Fruit fly (Drosophila melanogaster): ENCODE measurements around the gene Vti1a.

DNA sequence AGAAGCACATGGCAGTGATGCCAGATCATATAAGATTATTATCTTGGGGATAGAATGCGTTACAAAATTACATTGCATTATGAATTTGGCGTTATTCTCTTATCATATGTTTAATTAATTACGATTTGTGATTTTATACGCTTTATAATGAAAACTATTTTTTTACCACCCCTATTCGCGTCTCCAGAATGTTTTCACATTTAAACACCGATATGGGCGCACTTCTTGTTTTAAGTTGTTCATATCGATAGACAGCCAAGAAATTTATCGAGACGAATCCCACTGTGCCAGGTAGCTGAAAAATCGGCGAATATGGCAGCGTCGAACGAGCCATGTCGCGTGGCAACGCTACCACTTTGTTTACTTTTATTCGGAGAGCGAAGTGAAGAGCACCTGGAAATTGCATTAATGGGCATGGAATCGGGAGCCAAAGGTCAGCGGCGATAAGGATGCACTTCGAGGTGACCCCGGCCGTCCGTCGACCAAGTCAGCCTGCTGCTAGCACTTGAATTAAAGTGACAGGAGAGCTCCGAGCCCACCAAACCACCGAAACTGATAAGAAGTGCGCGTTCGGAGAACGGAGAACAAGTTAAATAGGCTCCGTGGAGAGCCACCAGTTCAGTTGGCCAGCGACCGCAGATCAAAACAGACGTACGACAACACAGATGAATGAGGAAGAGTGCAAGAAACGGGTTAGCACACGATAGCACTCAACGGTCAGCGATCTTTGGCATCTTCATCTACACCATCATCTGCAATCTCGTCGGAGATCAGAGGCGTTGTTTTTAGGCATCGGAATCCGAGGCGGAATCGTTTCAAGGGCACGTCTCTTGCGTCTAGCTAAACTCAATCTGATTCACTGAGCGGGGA is 44.3 kb downstream of the Vti1a start, which contains the start of gene Gale:
- TF ChIP-seq CTCF (optimal IDR thresholded peaks at IDR 0.05) (peak; percentile 58 to 59), CG8478 (optimal IDR thresholded peaks at IDR 0.05) (no peak)

Data from S2 (cell line).